Worm (Caenorhabditis elegans) whole organism, L1 larva: ENCODE measurements around the gene sna-3.

ENCODE experiments used
- C34B4.2 ChIP-seq: sonication (generic microtip); optimal IDR thresholded peaks from 2 replicates; lab custom pipeline; 2017; ENCODE audit warnings: mild to moderate bottlenecking, missing genetic modification characterization, missing compliant biosample characterization
- Y116A8C.19 ChIP-seq: sonication (generic microtip); optimal IDR thresholded peaks from 2 replicates; lab custom pipeline; 2016; ENCODE audit warnings: missing compliant biosample characterization, missing genetic modification characterization, borderline replicate concordance
- alr-1 ChIP-seq: fragments of 200-800 bp; sonication (Bioruptor generic); optimal IDR thresholded peaks from 2 replicates; lab custom pipeline; 2018; ENCODE audit warnings: borderline replicate concordance, mild to moderate bottlenecking, missing genetic modification characterization, missing compliant biosample characterization
- aly-2 ChIP-seq: fragments of 150-350 bp; optimal IDR thresholded peaks from 2 replicates; lab custom pipeline; 2014; ENCODE audit warnings: missing biosample characterization, missing genetic modification characterization
- ceh-63 ChIP-seq: fragments of 200-800 bp; sonication (Bioruptor generic); optimal IDR thresholded peaks from 2 replicates; lab custom pipeline; 2018; ENCODE audit warnings: mild to moderate bottlenecking, missing genetic modification characterization, missing compliant biosample characterization
- ceh-82 ChIP-seq, 3 experiments: fragments of 150-350 bp in 1 of 3; sonication (generic microtip) in 2 of 3; optimal IDR thresholded peaks; 2 replicates each; lab custom pipeline; 2014 to 2017; ENCODE audit warnings: missing biosample characterization in 3 of 3, missing genetic modification characterization in 3 of 3
- dsc-1 ChIP-seq: sonication (generic microtip); optimal IDR thresholded peaks from 2 replicates; lab custom pipeline; 2016; ENCODE audit warnings: mild to moderate bottlenecking, missing genetic modification characterization, missing compliant biosample characterization
- efl-1 ChIP-seq, 4 experiments: fragments of 150-350 bp; optimal IDR thresholded peaks in 3 of 4; peaks in 1 of 4; 1 replicate in 1 of 4; 2 replicates in 3 of 4; lab custom pipeline; 2014; ENCODE audit warnings: missing biosample characterization in 2 of 4, missing genetic modification characterization in 2 of 4, missing genetic modification reagents in 2 of 4
- efl-3 ChIP-seq: fragments of 200-800 bp; sonication (Bioruptor generic); optimal IDR thresholded peaks from 2 replicates; lab custom pipeline; 2018; ENCODE audit warnings: mild to moderate bottlenecking, missing genetic modification characterization, missing compliant biosample characterization
- egl-13 ChIP-seq: sonication (generic microtip); optimal IDR thresholded peaks from 2 replicates; lab custom pipeline; 2016; ENCODE audit warnings: missing genotype, missing genetic modification reagents, missing genetic modification characterization, missing compliant biosample characterization
- elt-2 ChIP-seq: sonication (generic microtip); optimal IDR thresholded peaks from 2 replicates; lab custom pipeline; 2016; ENCODE audit warnings: missing genetic modification characterization, mild to moderate bottlenecking, inconsistent platforms, missing compliant biosample characterization, missing genetic modification reagents
- ets-5 ChIP-seq: fragments of 200-800 bp; sonication (Bioruptor generic); IDR thresholded peaks from 2 replicates; pipeline ENCODE4 v1.3.6; 2022; ENCODE audit warnings: missing genetic modification characterization, missing compliant biosample characterization
- fkh-10 ChIP-seq: sonication (generic microtip); optimal IDR thresholded peaks from 2 replicates; lab custom pipeline; 2017; ENCODE audit warnings: missing biosample characterization, missing genetic modification reagents, missing genetic modification characterization
- fos-1 ChIP-seq: fragments of 150-350 bp; optimal IDR thresholded peaks from 2 replicates; lab custom pipeline; 2014; ENCODE audit warnings: missing biosample characterization, missing genetic modification characterization
- irx-1 ChIP-seq: sonication (generic microtip); optimal IDR thresholded peaks from 2 replicates; lab custom pipeline; 2016; ENCODE audit warnings: missing genetic modification characterization, missing compliant biosample characterization
- lin-35 ChIP-seq, 2 experiments: fragments of 150-350 bp; optimal IDR thresholded peaks; 2 replicates each; lab custom pipeline; 2014; ENCODE audit warnings: missing biosample characterization in 2 of 2, missing genetic modification characterization in 2 of 2, missing genetic modification reagents in 2 of 2
- lir-3 ChIP-seq: sonication (generic microtip); optimal IDR thresholded peaks from 2 replicates; lab custom pipeline; 2016; ENCODE audit warnings: mild to moderate bottlenecking, missing genetic modification characterization, moderate library complexity, missing compliant biosample characterization; ENCODE audit not compliant: poor library complexity
- mab-9 ChIP-seq: fragments of 200-800 bp; sonication (Bioruptor generic); IDR thresholded peaks from 2 replicates; pipeline ENCODE4 v1.3.6; 2022; ENCODE audit warnings: missing genetic modification reagents, missing genetic modification characterization, missing compliant biosample characterization
- mdl-1 ChIP-seq, 2 experiments: fragments of 150-350 bp; optimal IDR thresholded peaks; 2 replicates each; lab custom pipeline; 2014 to 2017; ENCODE audit warnings: missing biosample characterization in 2 of 2, missing genetic modification characterization in 2 of 2, inconsistent platforms in 1 of 2
- mef-2 ChIP-seq: fragments of 150-350 bp; optimal IDR thresholded peaks from 2 replicates; lab custom pipeline; 2014; ENCODE audit warnings: missing biosample characterization, missing genetic modification characterization
- nhr-11 ChIP-seq: fragments of 150-350 bp; optimal IDR thresholded peaks from 2 replicates; lab custom pipeline; 2014; ENCODE audit warnings: missing biosample characterization, missing genetic modification characterization
- nhr-20 ChIP-seq: sonication (generic microtip); optimal IDR thresholded peaks from 2 replicates; lab custom pipeline; 2016; ENCODE audit warnings: mild to moderate bottlenecking, missing genetic modification characterization, missing compliant biosample characterization
- nhr-28 ChIP-seq: fragments of 150-350 bp; optimal IDR thresholded peaks from 2 replicates; lab custom pipeline; 2014; ENCODE audit warnings: missing biosample characterization, missing genetic modification characterization
- nhr-47 ChIP-seq: sonication (generic microtip); optimal IDR thresholded peaks from 2 replicates; lab custom pipeline; 2016; ENCODE audit warnings: mild to moderate bottlenecking, missing genetic modification characterization, moderate library complexity, missing compliant biosample characterization
- nhr-71 ChIP-seq: sonication (generic microtip); optimal IDR thresholded peaks from 2 replicates; lab custom pipeline; 2016; ENCODE audit warnings: mild to moderate bottlenecking, missing genetic modification characterization, moderate library complexity, missing compliant biosample characterization
- nhr-77 ChIP-seq: fragments of 150-350 bp; optimal IDR thresholded peaks from 2 replicates; lab custom pipeline; 2014; ENCODE audit warnings: missing biosample characterization, missing genetic modification characterization
- pax-3 ChIP-seq: fragments of 200-800 bp; sonication (Bioruptor generic); optimal IDR thresholded peaks from 2 replicates; lab custom pipeline; 2018; ENCODE audit warnings: mild to moderate bottlenecking, missing genetic modification characterization, moderate library complexity, missing compliant biosample characterization
- rnt-1 ChIP-seq: sonication (generic microtip); optimal IDR thresholded peaks from 2 replicates; lab custom pipeline; 2016; ENCODE audit warnings: mild to moderate bottlenecking, missing genetic modification characterization, moderate library complexity, missing compliant biosample characterization
- snu-23 ChIP-seq: sonication (generic microtip); optimal IDR thresholded peaks from 2 replicates; lab custom pipeline; 2016; ENCODE audit warnings: missing genetic modification characterization, missing compliant biosample characterization
- sox-4 ChIP-seq: sonication (generic microtip); optimal IDR thresholded peaks from 2 replicates; lab custom pipeline; 2016; ENCODE audit warnings: missing genetic modification characterization, missing compliant biosample characterization
- sup-37 ChIP-seq: fragments of 200-800 bp; sonication (Bioruptor generic); optimal IDR thresholded peaks from 2 replicates; lab custom pipeline; 2018; ENCODE audit warnings: mild to moderate bottlenecking, missing genetic modification characterization, missing compliant biosample characterization
- unc-30 ChIP-seq: sonication (generic microtip); optimal IDR thresholded peaks from 2 replicates; lab custom pipeline; 2017; ENCODE audit warnings: missing biosample characterization, missing genetic modification characterization
- unc-62 ChIP-seq: fragments of 150-350 bp; optimal IDR thresholded peaks from 2 replicates; lab custom pipeline; 2014; ENCODE audit warnings: missing biosample characterization, missing genetic modification reagents, missing genetic modification characterization
- unc-86 ChIP-seq: sonication (generic microtip); optimal IDR thresholded peaks from 2 replicates; lab custom pipeline; 2016; ENCODE audit warnings: missing genetic modification characterization, missing compliant biosample characterization
- vab-15 ChIP-seq: sonication (generic microtip); optimal IDR thresholded peaks from 2 replicates; lab custom pipeline; 2017; ENCODE audit warnings: missing genotype, mild to moderate bottlenecking, missing genetic modification characterization, missing compliant biosample characterization
- zag-1 ChIP-seq: fragments of 150-350 bp; optimal IDR thresholded peaks from 2 replicates; lab custom pipeline; 2014; ENCODE audit warnings: missing biosample characterization, missing genetic modification characterization
- zip-4 ChIP-seq: fragments of 200-800 bp; sonication (Bioruptor generic); optimal IDR thresholded peaks from 2 replicates; lab custom pipeline; 2018; ENCODE audit warnings: mild to moderate bottlenecking, missing genetic modification characterization, moderate library complexity, missing compliant biosample characterization

sna-3 gene

ce11 chrIII:6180294-6180693 is 25.7 kb downstream of the sna-3 start (continued):
- TF ChIP-seq sup-37 (no peak), nhr-11 (tag; lab: Kevin White, UChicago) (no peak), unc-30 (no peak), aly-2 (tag; lab: Kevin White, UChicago) (no peak), rnt-1 (no peak), vab-15 (tag; lab: Kevin White, UChicago) (no peak), lin-35 (GFP tag; optimal IDR thresholded peaks at IDR 0.05; lab: Kevin White, UChicago) (peak in 1 of 2 experiments; percentile 50), pax-3 (no peak), ceh-82 (tag; optimal IDR thresholded peaks at IDR 0.05; lab: Kevin White, UChicago) (no peak), lir-3 (tag; lab: Kevin White, UChicago) (no peak), sox-4 (tag; lab: Kevin White, UChicago) (no peak), nhr-71 (peak; percentile 37), elt-2 (tag; lab: Kevin White, UChicago) (peak; percentile 96), nhr-20 (tag; lab: Kevin White, UChicago) (peak; percentile 31), alr-1 (tag; lab: Kevin White, UChicago) (no peak), egl-13 (no peak), unc-62 (no peak), zip-4 (no peak), ets-5 (GFP tag; lab: Robert Waterston, UW) (no peak), mdl-1 (tag; optimal IDR thresholded peaks at IDR 0.05; lab: Kevin White, UChicago) (no peak), mef-2 (no peak), irx-1 (no peak), fos-1 (tag; lab: Kevin White, UChicago) (no peak), fkh-10 (GFP tag; lab: Kevin White, UChicago) (no peak), efl-3 (GFP tag; lab: Kevin White, UChicago) (no peak), nhr-47 (tag; lab: Kevin White, UChicago) (no peak)
- TF ChIP-seq, all 84 proteins: peak for 7

- TF ChIP-seq Y116A8C.19 (tag; lab: Kevin White, UChicago) (no peak), mdl-1 (tag; optimal IDR thresholded peaks at IDR 0.05; lab: Kevin White, UChicago) (peak in 1 of 2 experiments; percentile 49), nhr-20 (tag; lab: Kevin White, UChicago) (peak; percentile 44), lin-35 (GFP tag; optimal IDR thresholded peaks at IDR 0.05; lab: Kevin White, UChicago) (peak in 1 of 2 experiments; percentile 5), dsc-1 (tag; lab: Kevin White, UChicago) (no peak), elt-2 (tag; lab: Kevin White, UChicago) (peak; percentile 95), unc-62 (no peak), ceh-63 (no peak), efl-1 (optimal IDR thresholded peaks at IDR 0.05; lab: Kevin White, UChicago) (no peak), efl-1 (GFP tag; optimal IDR thresholded peaks at IDR 0.05 in 1 of 2; lab: Kevin White, UChicago) (peak in 1 of 2 experiments; percentile 76), nhr-71 (peak; percentile 21)
- TF ChIP-seq, all 84 proteins: peak for 6
These were observed 26.9 kb downstream of the sna-3 start for ce11 chrIII:6179062-6179461.

ce11 chrIII:6178586-6178985 is 27.4 kb downstream of the sna-3 start, which contains the start of gene F42A10.7:
F42A10.7 (minus strand) TSS chrIII:6178686.
- TF ChIP-seq Y116A8C.19 (tag; lab: Kevin White, UChicago) (no peak), mab-9 (GFP tag; lab: Robert Waterston, UW) (no peak), sup-37 (no peak), zag-1 (no peak), nhr-77 (tag; lab: Kevin White, UChicago) (no peak), ceh-63 (no peak), unc-86 (tag; lab: Kevin White, UChicago) (no peak), nhr-28 (no peak), nhr-20 (tag; lab: Kevin White, UChicago) (no peak), snu-23 (GFP tag; lab: Kevin White, UChicago) (no peak)

- TF ChIP-seq C34B4.2 (no peak), elt-2 (tag; lab: Kevin White, UChicago) (peak; percentile 33)
- TF ChIP-seq, all 84 proteins: peak for 1
These were observed 28.4 kb downstream of the sna-3 start for ce11 chrIII:6177631-6178030.
